Worm (Caenorhabditis elegans) whole organism, late embryonic: ENCODE measurements around the gene Y94H6A.7.

Experiments
- C08G9.2 ChIP-seq: sonication (generic microtip); optimal IDR thresholded peaks from 2 replicates; lab custom pipeline; 2016; ENCODE audit warnings: mild to moderate bottlenecking, missing genetic modification characterization, moderate library complexity, missing compliant biosample characterization
- K02D7.2 ChIP-seq: sonication (generic microtip); optimal IDR thresholded peaks from 2 replicates; lab custom pipeline; 2017; ENCODE audit warnings: mild to moderate bottlenecking, missing genetic modification characterization, missing compliant biosample characterization
- T23F11.4 ChIP-seq: fragments of 200-800 bp; sonication (Bioruptor generic); optimal IDR thresholded peaks from 2 replicates; lab custom pipeline; 2018; ENCODE audit warnings: mild to moderate bottlenecking, missing genetic modification characterization, missing compliant biosample characterization
- Y22D7AL.16 ChIP-seq: sonication (generic microtip); optimal IDR thresholded peaks from 2 replicates; lab custom pipeline; 2016; ENCODE audit warnings: missing genetic modification characterization, missing compliant biosample characterization
- ceh-14 ChIP-seq: sonication (generic microtip); optimal IDR thresholded peaks from 2 replicates; lab custom pipeline; 2016; ENCODE audit warnings: missing genotype, missing genetic modification characterization, missing compliant biosample characterization
- ceh-18 ChIP-seq: sonication (generic microtip); optimal IDR thresholded peaks from 2 replicates; lab custom pipeline; 2016; ENCODE audit warnings: missing genetic modification characterization, missing compliant biosample characterization
- ceh-19 ChIP-seq: fragments of 200-800 bp; sonication (Bioruptor generic); optimal IDR thresholded peaks from 2 replicates; lab custom pipeline; 2018; ENCODE audit warnings: mild to moderate bottlenecking, missing genetic modification characterization, missing compliant biosample characterization
- ceh-2 ChIP-seq: sonication (generic microtip); optimal IDR thresholded peaks from 2 replicates; lab custom pipeline; 2016; ENCODE audit warnings: missing genotype, missing genetic modification characterization, missing compliant biosample characterization
- ceh-31 ChIP-seq: sonication (generic microtip); optimal IDR thresholded peaks from 2 replicates; lab custom pipeline; 2016; ENCODE audit warnings: missing genetic modification characterization, missing compliant biosample characterization
- ceh-34 ChIP-seq: sonication (generic microtip); optimal IDR thresholded peaks from 2 replicates; lab custom pipeline; 2016; ENCODE audit warnings: mild to moderate bottlenecking, missing genetic modification characterization, missing compliant biosample characterization
- ceh-45 ChIP-seq: fragments of 200-800 bp; sonication (Bioruptor generic); IDR thresholded peaks from 2 replicates; pipeline ENCODE4 v1.3.6; 2022; ENCODE audit warnings: missing genetic modification reagents, missing genetic modification characterization, missing compliant biosample characterization
- ceh-48 ChIP-seq: sonication (generic microtip); optimal IDR thresholded peaks from 2 replicates; lab custom pipeline; 2016; ENCODE audit warnings: missing genetic modification characterization, inconsistent platforms, missing compliant biosample characterization
- ceh-6 ChIP-seq: fragments of 200-800 bp; sonication (Bioruptor generic); optimal IDR thresholded peaks from 2 replicates; lab custom pipeline; 2018; ENCODE audit warnings: mild to moderate bottlenecking, missing genetic modification characterization, missing compliant biosample characterization
- che-1 ChIP-seq: sonication (generic microtip); optimal IDR thresholded peaks from 2 replicates; lab custom pipeline; 2016; ENCODE audit warnings: mild to moderate bottlenecking, missing genetic modification characterization, missing compliant biosample characterization
- dve-1 ChIP-seq: sonication (generic microtip); optimal IDR thresholded peaks from 2 replicates; lab custom pipeline; 2017; ENCODE audit warnings: antibody characterized with exemption, mild to moderate bottlenecking, missing genetic modification characterization, missing compliant biosample characterization
- ets-4 ChIP-seq: sonication (generic microtip); optimal IDR thresholded peaks from 2 replicates; lab custom pipeline; 2016; ENCODE audit warnings: missing genetic modification characterization, missing compliant biosample characterization
- hlh-15 ChIP-seq: sonication (generic microtip); optimal IDR thresholded peaks from 2 replicates; lab custom pipeline; 2016; ENCODE audit warnings: missing genetic modification characterization, missing compliant biosample characterization
- hlh-30 ChIP-seq: sonication (generic microtip); optimal IDR thresholded peaks from 2 replicates; lab custom pipeline; 2017; ENCODE audit warnings: antibody characterized with exemption, missing genetic modification characterization, missing compliant biosample characterization; ENCODE audit not compliant: insufficient read depth
- hlh-6 ChIP-seq: sonication (generic microtip); optimal IDR thresholded peaks from 2 replicates; lab custom pipeline; 2016; ENCODE audit warnings: missing genotype, missing genetic modification characterization, missing compliant biosample characterization
- hlh-8 ChIP-seq: sonication (generic microtip); optimal IDR thresholded peaks from 2 replicates; lab custom pipeline; 2016; ENCODE audit warnings: missing genotype, missing genetic modification characterization, missing compliant biosample characterization
- lim-6 ChIP-seq: sonication (generic microtip); optimal IDR thresholded peaks from 2 replicates; lab custom pipeline; 2016; ENCODE audit warnings: missing genetic modification characterization, missing compliant biosample characterization
- madf-2 ChIP-seq: sonication (generic microtip); optimal IDR thresholded peaks from 2 replicates; lab custom pipeline; 2017; ENCODE audit warnings: missing genetic modification characterization, missing compliant biosample characterization
- nfya-1 ChIP-seq: sonication (generic microtip); optimal IDR thresholded peaks from 2 replicates; lab custom pipeline; 2017; ENCODE audit warnings: missing genetic modification characterization, mild to moderate bottlenecking, missing compliant biosample characterization, antibody characterized with exemption, moderate library complexity
- nhr-232 ChIP-seq: sonication (generic microtip); optimal IDR thresholded peaks from 2 replicates; lab custom pipeline; 2016; ENCODE audit warnings: missing genetic modification characterization, missing compliant biosample characterization
- npax-4 ChIP-seq: sonication (generic microtip); optimal IDR thresholded peaks from 2 replicates; lab custom pipeline; 2016; ENCODE audit warnings: missing genetic modification characterization, missing compliant biosample characterization
- odd-2 ChIP-seq: sonication (generic microtip); optimal IDR thresholded peaks from 2 replicates; lab custom pipeline; 2017; ENCODE audit warnings: antibody characterized with exemption, mild to moderate bottlenecking, missing genetic modification characterization, missing compliant biosample characterization
- pag-3 ChIP-seq: sonication (generic microtip); optimal IDR thresholded peaks from 2 replicates; lab custom pipeline; 2016; ENCODE audit warnings: missing compliant biosample characterization, missing genetic modification characterization, borderline replicate concordance
- pax-1 ChIP-seq: fragments of 150-350 bp; optimal IDR thresholded peaks from 2 replicates; lab custom pipeline; 2014; ENCODE audit warnings: missing biosample characterization, missing genetic modification characterization
- pqm-1 ChIP-seq: sonication (generic microtip); optimal IDR thresholded peaks from 2 replicates; lab custom pipeline; 2016; ENCODE audit warnings: missing genetic modification characterization, missing compliant biosample characterization
- pros-1 ChIP-seq: fragments of 150-350 bp; optimal IDR thresholded peaks from 2 replicates; lab custom pipeline; 2014; ENCODE audit warnings: missing biosample characterization, missing genetic modification reagents, missing genetic modification characterization
- ref-2 ChIP-seq: sonication (generic microtip); optimal IDR thresholded peaks from 2 replicates; lab custom pipeline; 2016; ENCODE audit warnings: missing genetic modification characterization, missing compliant biosample characterization
- rnt-1 ChIP-seq: sonication (generic microtip); optimal IDR thresholded peaks from 2 replicates; lab custom pipeline; 2016; ENCODE audit warnings: missing genetic modification characterization, missing compliant biosample characterization
- sdc-2 ChIP-seq: sonication (generic microtip); optimal IDR thresholded peaks from 2 replicates; lab custom pipeline; 2016; ENCODE audit warnings: missing genotype, missing genetic modification characterization, missing compliant biosample characterization
- tbx-2 ChIP-seq: sonication (generic microtip); optimal IDR thresholded peaks from 2 replicates; lab custom pipeline; 2016; ENCODE audit warnings: missing genetic modification characterization, missing compliant biosample characterization
- ttx-3 ChIP-seq: sonication (generic microtip); optimal IDR thresholded peaks from 2 replicates; lab custom pipeline; 2016; ENCODE audit warnings: missing genetic modification reagents, missing genetic modification characterization, missing compliant biosample characterization
- unc-42 ChIP-seq: sonication (generic microtip); optimal IDR thresholded peaks from 2 replicates; lab custom pipeline; 2016; ENCODE audit warnings: missing genotype, missing genetic modification characterization, missing compliant biosample characterization
- unc-55 ChIP-seq: sonication (generic microtip); optimal IDR thresholded peaks from 2 replicates; lab custom pipeline; 2017; ENCODE audit warnings: missing biosample characterization, missing genetic modification reagents, missing genetic modification characterization
- ztf-16 ChIP-seq: sonication (generic microtip); optimal IDR thresholded peaks from 2 replicates; lab custom pipeline; 2017; ENCODE audit warnings: missing genetic modification characterization, missing compliant biosample characterization

The Y94H6A.7 gene

DNA sequence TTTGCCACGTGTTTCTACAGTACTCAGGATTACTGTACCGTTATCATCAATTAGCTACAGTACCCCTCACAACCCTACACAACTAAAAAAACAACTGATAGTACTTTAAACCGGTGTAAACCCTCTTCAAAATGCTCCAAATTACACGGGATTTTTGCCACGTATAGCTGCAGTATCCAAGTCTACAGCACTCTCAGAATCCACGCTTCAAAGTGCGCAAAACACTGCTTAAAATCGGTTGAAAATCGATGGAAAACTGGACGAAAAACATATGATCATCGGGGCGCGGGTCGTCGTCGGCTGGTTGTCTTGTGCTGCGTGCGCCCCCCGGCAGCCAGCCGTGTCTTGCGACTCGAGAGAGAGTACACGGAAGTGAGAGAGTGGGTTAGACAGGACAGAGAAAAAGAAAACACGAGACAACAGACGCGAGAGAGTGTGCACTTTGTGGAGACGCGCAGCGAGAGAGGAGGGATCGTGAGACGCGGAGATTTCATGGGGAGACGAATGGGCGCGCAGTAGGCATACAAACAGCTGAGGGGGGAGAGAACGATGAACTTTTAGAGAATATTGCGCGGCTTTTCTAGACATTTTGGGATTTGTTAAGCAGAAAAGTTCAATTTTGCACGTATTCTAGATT, 7.9 kb downstream of the Y94H6A.7 start:
- TF ChIP-seq sdc-2 (tag; lab: Kevin White, UChicago) (peak; percentile 24), ceh-2 (tag; lab: Kevin White, UChicago) (peak; percentile 38), dve-1 (tag; lab: Kevin White, UChicago) (peak; percentile 10), ref-2 (tag; lab: Kevin White, UChicago) (peak; percentile 57), T23F11.4 (GFP tag; lab: Kevin White, UChicago) (no peak), C08G9.2 (tag; lab: Kevin White, UChicago) (peak; percentile 21), pros-1 (tag; lab: Kevin White, UChicago) (peak; percentile 51), ztf-16 (tag; lab: Kevin White, UChicago) (no peak), rnt-1 (peak; percentile 42), ceh-19 (GFP tag; lab: Kevin White, UChicago) (no peak), hlh-6 (peak; percentile 42), ceh-14 (tag; lab: Kevin White, UChicago) (peak; percentile 16), lim-6 (tag; lab: Kevin White, UChicago) (no peak), hlh-30 (tag; lab: Kevin White, UChicago) (peak; percentile 99), npax-4 (tag; lab: Kevin White, UChicago) (no peak), hlh-8 (tag; lab: Kevin White, UChicago) (peak; percentile 24), ceh-31 (tag; lab: Kevin White, UChicago) (peak; percentile 80), nfya-1 (tag; lab: Kevin White, UChicago) (peak; percentile 89), unc-42 (tag; lab: Kevin White, UChicago) (peak; percentile 52), ceh-34 (tag; lab: Kevin White, UChicago) (peak; percentile 52), tbx-2 (peak; percentile 72), ets-4 (tag; lab: Kevin White, UChicago) (peak; percentile 9), ceh-18 (tag; lab: Kevin White, UChicago) (peak; percentile 78), che-1 (no peak), ttx-3 (tag; lab: Kevin White, UChicago) (no peak), unc-55 (GFP tag; lab: Kevin White, UChicago) (peak; percentile 87)

DNA sequence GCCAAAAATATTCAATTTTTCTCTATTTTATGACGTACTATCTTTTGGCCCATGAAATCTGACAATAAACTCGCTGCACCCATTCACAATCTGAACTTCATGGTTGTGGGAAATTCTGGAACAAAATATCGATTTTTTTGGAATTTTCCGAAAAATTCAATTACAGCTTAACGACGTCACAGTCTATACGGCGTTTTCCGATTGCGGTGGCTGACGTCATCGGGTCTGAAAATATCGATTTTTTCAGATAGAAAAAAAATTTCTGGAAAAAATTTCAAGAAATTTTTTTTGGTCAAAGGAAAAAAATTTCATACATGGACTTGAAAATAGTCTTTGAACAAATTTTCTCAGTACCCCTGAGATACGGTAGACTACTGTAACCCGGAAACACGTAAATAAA, 9.4 kb downstream of the Y94H6A.7 start, which contains the start of gene ubc-8:
Gene ubc-8, minus strand, starts transcription at position 227 of the 400 bp plus-strand sequence.
- no peak for TF ChIP-seq npax-4 (tag; lab: Kevin White, UChicago)
- TF ChIP-seq ceh-48 (tag; lab: Kevin White, UChicago): no peak

DNA sequence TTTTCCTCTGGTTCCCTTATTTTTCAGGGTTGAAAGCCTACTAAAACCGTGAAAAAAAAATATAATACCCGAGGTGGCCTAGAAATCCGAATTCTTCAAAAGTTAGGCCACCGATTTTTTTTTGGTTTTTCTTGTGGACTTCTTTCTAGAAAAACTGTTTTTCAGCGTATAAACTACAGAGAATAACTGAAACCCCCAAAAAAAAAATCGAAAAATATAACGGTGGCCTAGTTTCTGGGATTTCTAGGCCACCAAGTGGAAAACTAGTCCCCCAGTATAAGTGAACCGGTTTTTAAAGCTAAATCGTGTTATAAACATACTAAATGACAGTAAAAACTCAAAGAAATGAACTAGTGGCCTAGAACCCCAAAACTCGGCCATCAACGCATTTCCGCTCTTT, 10.7 kb downstream of the Y94H6A.7 start:
- TF ChIP-seq ref-2 (tag; lab: Kevin White, UChicago): no peak
- TF ChIP-seq pag-3: no peak
- TF ChIP-seq ttx-3 (tag; lab: Kevin White, UChicago): no peak
- TF ChIP-seq ceh-6 (GFP tag; lab: Kevin White, UChicago): no peak
- TF ChIP-seq ceh-45 (GFP tag; lab: Robert Waterston, UW): no peak
- TF ChIP-seq ceh-2 (tag; lab: Kevin White, UChicago): no peak
- TF ChIP-seq K02D7.2 (tag; lab: Kevin White, UChicago): no peak
- TF ChIP-seq che-1: no peak
- no peak for TF ChIP-seq hlh-15 (tag; lab: Kevin White, UChicago)
- no peak for TF ChIP-seq odd-2 (tag; lab: Kevin White, UChicago)
- no peak for TF ChIP-seq nhr-232 (tag; lab: Kevin White, UChicago)
- no peak for TF ChIP-seq pqm-1 (tag; lab: Kevin White, UChicago)
- TF ChIP-seq, all 69 proteins: peak for 0

DNA sequence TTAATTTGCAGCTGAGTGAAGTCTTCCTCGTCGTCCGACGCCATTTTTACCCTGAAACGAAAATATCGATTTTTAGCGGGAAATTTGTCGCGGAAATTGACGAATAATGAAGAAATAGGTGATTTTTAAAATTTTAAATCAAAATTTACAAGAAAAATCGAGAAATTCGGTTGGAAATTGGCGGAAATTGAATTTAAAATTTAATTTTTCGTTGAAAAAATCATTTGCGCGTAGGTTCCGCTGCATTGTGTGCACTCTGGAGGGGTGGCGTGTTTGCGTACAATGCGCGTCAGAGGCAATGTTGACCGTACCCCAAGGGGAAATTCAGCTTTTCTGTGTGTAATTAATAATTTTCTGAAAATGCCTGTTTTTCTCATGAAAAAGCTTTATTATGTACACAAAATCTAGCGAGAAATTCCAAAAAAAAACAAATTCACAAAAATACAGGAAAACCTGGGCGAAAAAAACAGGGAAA, 12.4 kb downstream of the Y94H6A.7 start, which contains the start of gene Y94H6A.5:
Gene Y94H6A.5, minus strand, starts transcription at position 51 of the 475 bp plus-strand sequence.
- TF ChIP-seq pag-3: no peak
- TF ChIP-seq nhr-232 (tag; lab: Kevin White, UChicago): no peak
- TF ChIP-seq Y22D7AL.16 (tag; lab: Kevin White, UChicago): no peak
- peak; percentile 4 for TF ChIP-seq tbx-2
- TF ChIP-seq pax-1 (tag; lab: Kevin White, UChicago): peak; percentile 84
- no peak for TF ChIP-seq sdc-2 (tag; lab: Kevin White, UChicago)
- TF ChIP-seq madf-2 (tag; lab: Kevin White, UChicago): peak; percentile 1
- TF ChIP-seq C08G9.2 (tag; lab: Kevin White, UChicago): no peak
- TF ChIP-seq ceh-31 (tag; lab: Kevin White, UChicago): no peak
- TF ChIP-seq unc-42 (tag; lab: Kevin White, UChicago): peak; percentile 53
- TF ChIP-seq nfya-1 (tag; lab: Kevin White, UChicago): peak; percentile 56
- TF ChIP-seq ceh-48 (tag; lab: Kevin White, UChicago): peak; percentile 13
- TF ChIP-seq ceh-45 (GFP tag; lab: Robert Waterston, UW): no peak
